Comparison of ENCODE assay signal across 3 fruit fly cellular contexts in genomic region chr2L:9140945-9141440, dm6.
TF ChIP-seq lines count a peak whose summit lies in the region.

No protein-coding gene starts in this region.

- no peak for TF ChIP-seq CTCF in whole organism, embryonic (GFP tag; optimal IDR thresholded peaks at IDR 0.05; lab: Kevin White, UChicago)

TF ChIP-seq in whole organism, embryonic, 481 proteins besides CTCF, POLR2A, EP300 and RAD21:
- TF ChIP-seq gsb-n (tag; optimal IDR thresholded peaks at IDR 0.05; lab: Kevin White, UChicago), result peak; percentile 15
- TF ChIP-seq CG2199 (GFP tag; IDR thresholded peaks at IDR 0.05; lab: Robert Waterston, UW), result 0 out of 3 replicates have a peak, but pooled peaks have one; percentile 23
- no peak for TF ChIP-seq CG13287 (GFP tag; IDR thresholded peaks at IDR 0.05; lab: Robert Waterston, UW; ENCODE audit: partially characterized antibody)
- TF ChIP-seq hb (GFP tag; IDR thresholded peaks at IDR 0.05; lab: Robert Waterston, UW; ENCODE audit: partially characterized antibody), result no peak
TF ChIP-seq in whole organism, embryonic: peak in this region for 2.

TF ChIP-seq in whole organism, prepupa, 60 proteins besides CTCF, POLR2A, EP300 and RAD21:
- no peak for TF ChIP-seq fd59A (GFP tag; optimal IDR thresholded peaks at IDR 0.05; lab: Kevin White, UChicago)
- TF ChIP-seq Hr4 (GFP tag; optimal IDR thresholded peaks at IDR 0.05; lab: Kevin White, UChicago), result peak; percentile 55
- TF ChIP-seq dsx (GFP tag; optimal IDR thresholded peaks at IDR 0.05; lab: Kevin White, UChicago; ENCODE audit: poor library complexity, severe bottlenecking), result no peak
- TF ChIP-seq CG32006 (GFP tag; optimal IDR thresholded peaks at IDR 0.05; lab: Kevin White, UChicago), result peak; percentile 83
- 0 out of 2 replicates have a peak, but pooled peaks have one; percentile 8 for TF ChIP-seq CG15336 (GFP tag; IDR thresholded peaks at IDR 0.05; lab: Robert Waterston, UW)
- TF ChIP-seq eg (GFP tag; IDR thresholded peaks at IDR 0.05; lab: Robert Waterston, UW), result no peak
- TF ChIP-seq CG6276 (GFP tag; optimal IDR thresholded peaks at IDR 0.05; lab: Kevin White, UChicago), result peak; percentile 28
- peak; percentile 67 for TF ChIP-seq Eip78C (GFP tag; lab: Kevin White, UChicago)
- TF ChIP-seq salr (GFP tag; optimal IDR thresholded peaks at IDR 0.05; lab: Kevin White, UChicago), result peak in 1 of 2 experiments; percentile 5
- TF ChIP-seq CG10631 (GFP tag; optimal IDR thresholded peaks at IDR 0.05; lab: Kevin White, UChicago), result no peak
- no peak for TF ChIP-seq fd85E (GFP tag; optimal IDR thresholded peaks at IDR 0.05; lab: Kevin White, UChicago)
- TF ChIP-seq svp (GFP tag; lab: Kevin White, UChicago), result peak; percentile 37
- no peak for TF ChIP-seq Hr39 (GFP tag; optimal IDR thresholded peaks at IDR 0.05; lab: Kevin White, UChicago)
- TF ChIP-seq CG4318 (GFP tag; optimal IDR thresholded peaks at IDR 0.05; lab: Kevin White, UChicago), result peak; percentile 65
- no peak for TF ChIP-seq Ets96B (tag; optimal IDR thresholded peaks at IDR 0.05; lab: Kevin White, UChicago)
- TF ChIP-seq pdm3 (GFP tag; optimal IDR thresholded peaks at IDR 0.05; lab: Kevin White, UChicago), result no peak
- TF ChIP-seq achi (GFP tag; optimal IDR thresholded peaks at IDR 0.05; lab: Kevin White, UChicago), result peak; percentile 1
- TF ChIP-seq dac (GFP tag; optimal IDR thresholded peaks at IDR 0.05; lab: Kevin White, UChicago), result peak; percentile 51
- TF ChIP-seq CG3032 (tag; optimal IDR thresholded peaks at IDR 0.05; lab: Kevin White, UChicago), result no peak
- TF ChIP-seq Eip93F (GFP tag; optimal IDR thresholded peaks at IDR 0.05; lab: Kevin White, UChicago), result no peak
- peak; percentile 38; the same call in 1 of the 3 replicates for TF ChIP-seq CG8119 (GFP tag; IDR thresholded peaks at IDR 0.05; lab: Robert Waterston, UW)

TF ChIP-seq in whole organism, pupa, 21 proteins besides CTCF, POLR2A, EP300 and RAD21:
- TF ChIP-seq CG10348 (GFP tag; IDR thresholded peaks at IDR 0.05; lab: Robert Waterston, UW) (no peak), CG14655 (GFP tag; optimal IDR thresholded peaks at IDR 0.05; lab: Kevin White, UChicago) (peak; percentile 52), gl (tag; optimal IDR thresholded peaks at IDR 0.05; lab: Kevin White, UChicago) (no peak), CG8301 (tag; optimal IDR thresholded peaks at IDR 0.05; lab: Kevin White, UChicago) (peak; percentile 47)
